Fruit fly (Drosophila melanogaster): ENCODE data around the gene CG12020.

- TF ChIP-seq OdsH (GFP tag; optimal IDR thresholded peaks at IDR 0.05) (no peak), jim (GFP tag; optimal IDR thresholded peaks at IDR 0.05) (no peak), pan (optimal IDR thresholded peaks at IDR 0.05) (no peak), h (GFP tag; optimal IDR thresholded peaks at IDR 0.05) (no peak), CG32264 (GFP tag; optimal IDR thresholded peaks at IDR 0.05) (no peak), psq (GFP tag; optimal IDR thresholded peaks at IDR 0.05) (no peak), woc (GFP tag; optimal IDR thresholded peaks at IDR 0.05) (no peak), Dfd (GFP tag; optimal IDR thresholded peaks at IDR 0.05) (no peak)
Observed at dm6 chr3L:1784092-1784491, 13.0 kb upstream of the CG12020 start.

Measured in whole organism, wandering third instar larva.